Worm (Caenorhabditis elegans): ENCODE measurements around the gene col-127.

DNA sequence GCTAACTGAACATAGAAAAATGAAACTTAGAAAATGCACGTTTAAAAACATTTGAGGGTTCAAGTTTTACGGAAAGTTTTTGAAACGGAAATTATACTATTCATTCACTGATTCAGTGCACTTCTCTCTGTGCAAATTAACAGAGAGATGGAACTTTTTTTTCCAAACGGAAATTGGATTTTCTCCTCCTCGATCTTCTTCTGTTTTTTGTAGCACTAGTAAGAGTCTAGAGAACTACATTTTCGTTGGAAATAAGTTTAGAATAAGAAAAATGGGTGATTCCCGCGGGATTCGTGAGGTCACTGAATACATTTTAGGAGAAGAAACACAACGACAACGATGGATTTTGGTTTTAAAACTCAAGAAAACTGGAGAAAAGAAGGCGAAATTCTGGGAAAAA lies 30.2 kb downstream of the col-127 start:
- TF ChIP-seq sdc-2 (tag; optimal IDR thresholded peaks at IDR 0.05), result no peak
- TF ChIP-seq nhr-11 (tag; optimal IDR thresholded peaks at IDR 0.05), result no peak
- TF ChIP-seq pha-4 (tag; optimal IDR thresholded peaks at IDR 0.05), result no peak
- no peak for TF ChIP-seq sox-2 (GFP tag; IDR thresholded peaks at IDR 0.05)
- TF ChIP-seq ceh-2 (tag; optimal IDR thresholded peaks at IDR 0.05), result no peak
- no peak for TF ChIP-seq odd-2 (tag; optimal IDR thresholded peaks at IDR 0.05)
- TF ChIP-seq eyg-1 (tag; optimal IDR thresholded peaks at IDR 0.05), result no peak
- no peak for TF ChIP-seq mec-3 (tag; optimal IDR thresholded peaks at IDR 0.05; ENCODE audit: borderline replicate concordance)
- no peak for TF ChIP-seq pqm-1 (tag; optimal IDR thresholded peaks at IDR 0.05)
- no peak for TF ChIP-seq dmd-4 (tag; optimal IDR thresholded peaks at IDR 0.05; ENCODE audit: borderline replicate concordance)
- TF ChIP-seq fkh-10 (GFP tag; optimal IDR thresholded peaks at IDR 0.05), result no peak
- TF ChIP-seq ama-1 (optimal IDR thresholded peaks at IDR 0.05), result no peak
- TF ChIP-seq ceh-22 (tag; optimal IDR thresholded peaks at IDR 0.05), result no peak
